Worm (Caenorhabditis elegans): ENCODE data around the gene C44C10.11.

C44C10.11 gene

ce11 chrX:11665522-11666017 is 44.6 kb downstream of the C44C10.11 start:
- no peak for TF ChIP-seq ama-1 (optimal IDR thresholded peaks at IDR 0.05)
- no peak for TF ChIP-seq ama-1 (GFP tag; optimal IDR thresholded peaks at IDR 0.05)
- no peak for TF ChIP-seq snpc-1.1 (tag; optimal IDR thresholded peaks at IDR 0.05; ENCODE audit: insufficient read depth)
- TF ChIP-seq ztf-3 (GFP tag; optimal IDR thresholded peaks at IDR 0.05) = no peak
- no peak for TF ChIP-seq ceh-91 (GFP tag; IDR thresholded peaks at IDR 0.05)
- no peak for TF ChIP-seq rpc-1 (optimal IDR thresholded peaks at IDR 0.05)
- no peak for TF ChIP-seq rpc-1 (tag; optimal IDR thresholded peaks at IDR 0.05)
- no peak for TF ChIP-seq ztf-18 (tag; optimal IDR thresholded peaks at IDR 0.05)
- no peak for TF ChIP-seq sea-2 (GFP tag; IDR thresholded peaks at IDR 0.05)
- TF ChIP-seq F57A8.1 (GFP tag; optimal IDR thresholded peaks at IDR 0.05) = no peak
- no peak for TF ChIP-seq aptf-2 (GFP tag; conservative IDR thresholded peaks at IDR 0.05)
- no peak for TF ChIP-seq ztf-28 (GFP tag; IDR thresholded peaks at IDR 0.05)
- no peak for TF ChIP-seq madf-10 (tag; optimal IDR thresholded peaks at IDR 0.05)
- TF ChIP-seq nfyb-1 (GFP tag; IDR thresholded peaks at IDR 0.05) = no peak
- no peak for TF ChIP-seq ztf-26 (tag; optimal IDR thresholded peaks at IDR 0.05)
- no peak for TF ChIP-seq hsf-1 (GFP tag; IDR thresholded peaks at IDR 0.05)
- TF ChIP-seq aptf-3 (GFP tag; IDR thresholded peaks at IDR 0.05) = no peak
- TF ChIP-seq T07F8.4 (tag; optimal IDR thresholded peaks at IDR 0.05) = no peak
- no peak for TF ChIP-seq mes-4 (tag; optimal IDR thresholded peaks at IDR 0.05)
- TF ChIP-seq repo-1 (tag; optimal IDR thresholded peaks at IDR 0.05) = no peak
- no peak for TF ChIP-seq pha-4 (tag; optimal IDR thresholded peaks at IDR 0.05)
- TF ChIP-seq F49E8.2 (tag; optimal IDR thresholded peaks at IDR 0.05; ENCODE audit: insufficient read depth) = no peak

- TF ChIP-seq ceh-100 (GFP tag; IDR thresholded peaks at IDR 0.05) (no peak), lin-26 (GFP tag; IDR thresholded peaks at IDR 0.05) (no peak), egrh-3 (GFP tag; IDR thresholded peaks at IDR 0.05) (no peak), nhr-80 (tag; optimal IDR thresholded peaks at IDR 0.05) (no peak), snpc-1.3 (tag; optimal IDR thresholded peaks at IDR 0.05; ENCODE audit: insufficient read depth) (no peak)
Measured at ce11 chrX:11664184-11664583, 46.0 kb downstream of the C44C10.11 start.

ce11 chrX:11662557-11662956 is 47.6 kb downstream of the C44C10.11 start:
- TF ChIP-seq F39B2.1 (GFP tag; IDR thresholded peaks at IDR 0.05) (no peak), efl-1 (GFP tag; optimal IDR thresholded peaks at IDR 0.05) (peak; percentile 10), hmg-1.2 (GFP tag; IDR thresholded peaks at IDR 0.05) (no peak), ztf-18 (tag; optimal IDR thresholded peaks at IDR 0.05) (peak; percentile 82), hlh-26 (GFP tag; conservative IDR thresholded peaks at IDR 0.05) (no peak), dox-1 (GFP tag; IDR thresholded peaks at IDR 0.05) (0 out of 2 replicates have a peak, but pooled peaks have one; percentile 46), madf-3 (GFP tag; IDR thresholded peaks at IDR 0.05) (0 out of 2 replicates have a peak, but pooled peaks have one; percentile 17)

DNA sequence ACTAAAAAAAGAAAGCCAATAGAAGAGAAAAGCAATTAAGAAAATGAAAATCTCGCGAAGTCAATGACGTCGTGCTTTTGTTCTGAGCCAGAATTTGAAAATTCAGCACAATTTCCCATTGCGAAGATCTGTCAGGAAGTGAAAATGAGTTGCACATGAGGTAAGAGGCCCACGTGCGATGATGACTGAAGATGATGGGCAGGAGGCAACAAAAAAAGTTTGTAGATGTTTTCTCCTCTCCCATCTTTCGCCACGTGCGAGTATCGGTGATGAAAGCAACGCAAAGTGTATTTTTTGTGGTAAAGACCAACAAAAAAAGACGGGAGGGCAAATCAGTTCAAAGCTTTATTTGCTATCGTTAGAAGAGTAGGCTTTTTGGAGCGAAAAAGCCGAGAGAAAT is 48.1 kb downstream of the C44C10.11 start:
- TF ChIP-seq cebp-1 (GFP tag; IDR thresholded peaks at IDR 0.05) (no peak), cebp-1 (tag; optimal IDR thresholded peaks at IDR 0.05) (peak; percentile 31), tbp1 (GFP tag; optimal IDR thresholded peaks at IDR 0.05) (no peak)

Data from whole organism, young adult.